Worm (Caenorhabditis elegans) whole organism, L4/young adult: ENCODE results near the gene AH10.2.

Experiments used
- W03F9.2 ChIP-seq: fragments of 150-350 bp; optimal IDR thresholded peaks from 2 replicates; lab custom pipeline; 2014; ENCODE audit warnings: missing biosample characterization, missing genetic modification characterization
- dao-5 ChIP-seq: sonication (generic microtip); optimal IDR thresholded peaks from 2 replicates; lab custom pipeline; 2016; ENCODE audit warnings: missing genotype, missing genetic modification characterization, moderate library complexity, missing compliant biosample characterization
- him-1 ChIP-seq: sonication (generic microtip); optimal IDR thresholded peaks from 2 replicates; lab custom pipeline; 2016; ENCODE audit warnings: missing genotype, missing genetic modification reagents, missing genetic modification characterization, missing compliant biosample characterization

ce11 chrV:14197651-14198050, 41.1 kb downstream of the AH10.2 start:
- TF ChIP-seq dao-5 (no peak), him-1 (tag; lab: Kevin White, UChicago) (no peak), W03F9.2 (tag; lab: Kevin White, UChicago) (no peak)
